Fruit fly (Drosophila melanogaster) whole organism, pupa: Measurements from ENCODE around the gene CG17193.

Source experiments
- CG17806 ChIP-seq: fragments of 200-800 bp; sonication (Bioruptor generic); optimal IDR thresholded peaks from 2 replicates; lab custom pipeline; 2018; ENCODE audit warnings: missing biosample characterization, mild to moderate bottlenecking, missing genetic modification characterization, moderate library complexity
- CG4496 ChIP-seq: fragments of 200-800 bp; sonication (Bioruptor generic); IDR thresholded peaks from 3 replicates; pipeline ENCODE4 v1.3.6; 2022; ENCODE audit warnings: missing biosample characterization, missing genetic modification characterization
- Pif1A ChIP-seq: fragments of 200-800 bp; sonication (Bioruptor generic); optimal IDR thresholded peaks from 3 replicates; lab custom pipeline; 2016; ENCODE audit warnings: missing biosample characterization, missing genetic modification characterization

DNA sequence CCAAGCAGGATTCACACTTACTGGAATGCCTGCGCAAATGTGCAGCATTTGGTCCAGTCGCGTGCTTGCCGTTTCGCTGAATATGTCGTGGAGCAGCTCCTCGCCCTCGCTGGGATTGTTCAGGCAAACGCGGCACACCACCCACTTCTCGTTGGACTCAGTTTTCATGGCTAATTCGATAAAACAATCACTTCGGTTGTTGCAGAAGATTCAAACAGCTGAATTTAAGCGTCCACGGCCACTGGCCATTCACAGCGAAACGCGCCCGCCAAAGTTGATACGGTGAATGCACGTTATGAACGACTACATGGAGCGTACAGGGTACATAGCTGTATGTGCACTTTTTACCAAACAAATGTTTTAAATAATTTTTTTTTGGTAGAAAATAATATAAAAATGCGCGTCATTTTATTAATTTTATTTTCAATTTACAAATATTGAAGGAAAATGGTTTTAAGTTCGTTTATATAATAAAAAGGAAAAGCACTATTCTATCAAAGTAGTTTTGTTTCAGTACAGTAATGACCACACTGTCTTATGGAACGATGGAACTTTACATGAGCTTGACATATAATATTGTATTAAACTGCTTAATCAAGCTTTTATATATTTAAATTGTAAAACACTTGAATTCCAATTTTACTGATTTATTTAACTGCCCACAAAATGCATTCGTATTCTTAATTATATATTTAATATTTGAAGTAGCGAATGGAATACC lies 24.7 kb downstream of the CG17193 start, which contains the start of gene trem:
- TF ChIP-seq CG17806 (tag; lab: Kevin White, UChicago) = peak; percentile 64
- TF ChIP-seq CG4496 = peak; percentile 33; the same call in 2 of the 3 replicates
- no peak for TF ChIP-seq Pif1A
